Worm (Caenorhabditis elegans) whole organism, L2 larva: ENCODE data around the gene sru-30.

Experiments used
- lin-13 ChIP-seq: fragments of 150-350 bp; optimal IDR thresholded peaks from 2 replicates; lab custom pipeline; 2014; ENCODE audit warnings: missing biosample characterization, missing genetic modification reagents, missing genetic modification characterization
- lsy-2 ChIP-seq, 2 experiments: fragments of 150-350 bp in 1 of 2; sonication (generic microtip) in 1 of 2; optimal IDR thresholded peaks; 2 replicates each; lab custom pipeline; 2014 to 2017; ENCODE audit warnings: missing biosample characterization in 2 of 2, missing genetic modification characterization in 2 of 2

The sru-30 gene

DNA sequence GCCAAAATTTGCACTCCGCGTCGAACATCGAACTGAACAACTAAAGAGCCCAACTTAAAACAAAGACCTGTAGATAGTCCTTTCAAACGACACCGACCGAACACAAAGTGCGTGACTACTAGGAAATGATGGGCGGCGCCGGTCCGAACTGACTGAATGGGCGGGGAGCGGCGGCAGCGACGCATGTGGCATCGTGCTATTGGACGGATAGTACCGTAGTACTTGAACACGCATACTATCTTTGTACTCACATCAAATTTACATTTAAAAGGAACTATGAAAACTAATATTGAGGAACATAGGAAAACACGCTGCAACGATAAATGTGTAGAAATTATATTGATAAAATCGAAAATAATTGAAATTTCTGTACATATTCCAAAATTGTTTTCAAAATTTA is 46.7 kb downstream of the sru-30 start:
- TF ChIP-seq lsy-2 (tag; optimal IDR thresholded peaks at IDR 0.05; lab: Kevin White, UChicago) = peak in 1 of 2 experiments; percentile 82
- no peak for TF ChIP-seq lin-13 (GFP tag; lab: Kevin White, UChicago)
- TF ChIP-seq, all 48 proteins: peak for 1
